Worm (Caenorhabditis elegans): ENCODE results near the gene gldi-5.

DNA sequence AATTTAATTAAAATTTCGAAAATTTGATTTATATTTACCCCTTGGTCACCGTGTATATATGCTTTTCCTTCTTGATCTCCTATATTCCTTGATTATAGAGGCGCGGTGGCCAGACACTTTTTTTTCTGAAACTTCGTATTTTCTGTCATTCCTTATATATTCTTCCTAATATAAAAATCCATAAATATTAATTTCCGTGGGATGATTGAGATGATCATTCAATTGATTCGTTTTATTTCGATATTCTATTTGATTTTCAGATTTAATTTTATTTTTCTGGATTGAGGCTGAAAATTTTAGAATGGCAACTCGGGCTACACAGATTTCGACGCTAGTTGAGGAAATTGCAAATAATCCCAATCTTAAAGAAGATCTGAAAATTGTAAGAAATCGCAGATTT, 19.7 kb downstream of the gldi-5 start, which contains the start of gene dph-1:
- TF ChIP-seq pha-4 (tag; optimal IDR thresholded peaks at IDR 0.05) (no peak), nhr-232 (tag; optimal IDR thresholded peaks at IDR 0.05) (no peak), ceh-9 (tag; optimal IDR thresholded peaks at IDR 0.05) (no peak), rnt-1 (tag; optimal IDR thresholded peaks at IDR 0.05) (no peak), unc-42 (tag; optimal IDR thresholded peaks at IDR 0.05) (no peak), ama-1 (optimal IDR thresholded peaks at IDR 0.05) (no peak), mec-3 (tag; optimal IDR thresholded peaks at IDR 0.05; ENCODE audit: borderline replicate concordance) (no peak), K09A11.1 (tag; optimal IDR thresholded peaks at IDR 0.05; ENCODE audit: insufficient read depth) (no peak), pax-1 (tag; optimal IDR thresholded peaks at IDR 0.05) (no peak), hlh-6 (tag; optimal IDR thresholded peaks at IDR 0.05) (no peak), fkh-10 (GFP tag; optimal IDR thresholded peaks at IDR 0.05) (no peak), hlh-15 (tag; optimal IDR thresholded peaks at IDR 0.05) (no peak), lim-6 (tag; optimal IDR thresholded peaks at IDR 0.05) (no peak)
